Worm (Caenorhabditis elegans) whole organism, young adult: ENCODE data around the gene npr-32.

Experiments used
- B0336.3 ChIP-seq: fragments of 200-800 bp; sonication (Bioruptor generic); IDR thresholded peaks from 2 replicates; pipeline ENCODE4 v1.3.6; 2022; ENCODE audit warnings: missing genetic modification characterization, missing compliant biosample characterization
- C17E4.6 ChIP-seq: fragments of 200-800 bp; sonication (Bioruptor generic); IDR thresholded peaks from 2 replicates; pipeline ENCODE4 v1.3.6; 2022; ENCODE audit warnings: missing genetic modification reagents, missing genetic modification characterization, missing compliant biosample characterization
- F22D6.2 ChIP-seq: sonication (generic microtip); optimal IDR thresholded peaks from 2 replicates; lab custom pipeline; 2016; ENCODE audit warnings: mild to moderate bottlenecking, missing genetic modification characterization, missing compliant biosample characterization
- F23B12.7 ChIP-seq: sonication (generic microtip); optimal IDR thresholded peaks from 2 replicates; lab custom pipeline; 2017; ENCODE audit warnings: missing genetic modification characterization, mild to moderate bottlenecking, missing compliant biosample characterization, antibody characterized with exemption, moderate library complexity; ENCODE audit not compliant: insufficient read depth
- F52B5.7 ChIP-seq: sonication (generic microtip); optimal IDR thresholded peaks from 2 replicates; lab custom pipeline; 2016; ENCODE audit warnings: mild to moderate bottlenecking, missing genetic modification characterization, missing compliant biosample characterization
- T07F8.4 ChIP-seq: sonication (generic microtip); optimal IDR thresholded peaks from 2 replicates; lab custom pipeline; 2016; ENCODE audit warnings: mild to moderate bottlenecking, missing genetic modification characterization, moderate library complexity, missing compliant biosample characterization
- bed-2 ChIP-seq: fragments of 200-800 bp; sonication (Bioruptor generic); IDR thresholded peaks from 2 replicates; pipeline ENCODE4 v1.3.6; 2022; ENCODE audit warnings: missing genetic modification reagents, missing genetic modification characterization, missing compliant biosample characterization
- mel-28 ChIP-seq: sonication (generic microtip); optimal IDR thresholded peaks from 2 replicates; lab custom pipeline; 2016; ENCODE audit warnings: borderline replicate concordance, mild to moderate bottlenecking, missing genetic modification characterization, missing compliant biosample characterization
- pha-4 ChIP-seq: fragments of 150-350 bp; sonication (generic microtip); optimal IDR thresholded peaks from 2 replicates; lab custom pipeline; 2014; ENCODE audit warnings: missing biosample characterization, missing genetic modification reagents, missing genetic modification characterization
- tbx-9 ChIP-seq: sonication (generic microtip); optimal IDR thresholded peaks from 2 replicates; lab custom pipeline; 2016; ENCODE audit warnings: borderline replicate concordance, missing genetic modification characterization, inconsistent platforms, missing compliant biosample characterization

- TF ChIP-seq T07F8.4 (tag; lab: Kevin White, UChicago) (no peak), bed-2 (GFP tag; lab: Robert Waterston, UW) (peak; percentile 77), B0336.3 (GFP tag; lab: Robert Waterston, UW) (peak; percentile 93), F52B5.7 (peak; percentile 93), tbx-9 (peak; percentile 35), C17E4.6 (GFP tag; lab: Robert Waterston, UW) (peak; percentile 93), F23B12.7 (tag; lab: Kevin White, UChicago) (no peak), F22D6.2 (tag; lab: Kevin White, UChicago) (peak; percentile 85), pha-4 (tag; lab: Kevin White, UChicago) (peak; percentile 97), mel-28 (tag; lab: Kevin White, UChicago) (peak; percentile 82)
Observed at ce11 chrIV:17278363-17278762, 47.5 kb upstream of the npr-32 start.
